Worm (Caenorhabditis elegans): ENCODE results near the gene amx-1.
"Not testable (repeated sequence)": the region's sequence is repeated elsewhere in the genome, so short reads cannot be mapped to it uniquely, and the experiment has no call there.

The amx-1 gene

ce11 chrIII:3831381-3831780 lies 9.2 kb downstream of the amx-1 start, which contains the start of gene C36A4.10:
C36A4.10 (minus strand) TSS chrIII:3831481.
- TF ChIP-seq him-1 (tag; optimal IDR thresholded peaks at IDR 0.05): no peak
- no peak for TF ChIP-seq W03F9.2 (tag; optimal IDR thresholded peaks at IDR 0.05)
- no peak for TF ChIP-seq dao-5 (tag; optimal IDR thresholded peaks at IDR 0.05)

- no peak for TF ChIP-seq dao-5 (tag; optimal IDR thresholded peaks at IDR 0.05)
Measured at ce11 chrIII:3831798-3832197, 9.6 kb downstream of the amx-1 start.

ce11 chrIII:3832291-3832690 lies 10.1 kb downstream of the amx-1 start, which contains the start of gene cyp-25A1:
cyp-25A1 (plus strand) TSS chrIII:3832591.
- TF ChIP-seq him-1 (tag; optimal IDR thresholded peaks at IDR 0.05): no peak
- no peak for TF ChIP-seq dao-5 (tag; optimal IDR thresholded peaks at IDR 0.05)
- no peak for TF ChIP-seq W03F9.2 (tag; optimal IDR thresholded peaks at IDR 0.05)

- no peak for TF ChIP-seq W03F9.2 (tag; optimal IDR thresholded peaks at IDR 0.05)
- no peak for TF ChIP-seq dao-5 (tag; optimal IDR thresholded peaks at IDR 0.05)
- TF ChIP-seq him-1 (tag; optimal IDR thresholded peaks at IDR 0.05): no peak
Measured at ce11 chrIII:3834800-3835271, 12.6 kb downstream of the amx-1 start, which contains the start of gene cyp-25A2. cyp-25A2 (plus strand) TSS chrIII:3835221.

- TF ChIP-seq him-1 (tag; optimal IDR thresholded peaks at IDR 0.05) (no peak), W03F9.2 (tag; optimal IDR thresholded peaks at IDR 0.05) (no peak), dao-5 (tag; optimal IDR thresholded peaks at IDR 0.05) (no peak)
Measured at ce11 chrIII:3839635-3840034, 17.4 kb downstream of the amx-1 start, which contains the start of gene cyp-25A3. cyp-25A3 (minus strand) TSS chrIII:3839735.

ce11 chrIII:3840279-3840678 lies 18.1 kb downstream of the amx-1 start, which contains the start of gene C36A4.11:
C36A4.11 (plus strand) TSS chrIII:3840579.
- not testable (repeated sequence) for TF ChIP-seq him-1, dao-5, W03F9.2 (tag; optimal IDR thresholded peaks at IDR 0.05)

- TF ChIP-seq W03F9.2, him-1, dao-5 (tag; optimal IDR thresholded peaks at IDR 0.05): not testable (repeated sequence)
Measured at ce11 chrIII:3843514-3843913, 21.3 kb downstream of the amx-1 start, which contains the start of gene C36A4.4. C36A4.4 (minus strand) TSS chrIII:3843614.

- not testable (repeated sequence) for TF ChIP-seq dao-5, him-1, W03F9.2 (tag; optimal IDR thresholded peaks at IDR 0.05)
Measured at ce11 chrIII:3844746-3845145, 22.5 kb downstream of the amx-1 start, which contains the start of gene maph-1.3. maph-1.3 (plus strand) TSS chrIII:3844893.

ce11 chrIII:3852030-3852579 lies 29.9 kb downstream of the amx-1 start, which contains the start of gene cyp-25A4:
cyp-25A4 (minus strand) TSS chrIII:3852080.
- not testable (repeated sequence) for TF ChIP-seq W03F9.2, dao-5, him-1 (tag; optimal IDR thresholded peaks at IDR 0.05)

ce11 chrIII:3862918-3863385 lies 40.7 kb downstream of the amx-1 start, which contains the start of gene brc-1:
brc-1 (minus strand) TSS chrIII:3862968.
- TF ChIP-seq W03F9.2 (tag; optimal IDR thresholded peaks at IDR 0.05) (peak; percentile 64), dao-5 (tag; optimal IDR thresholded peaks at IDR 0.05) (no peak), him-1 (tag; optimal IDR thresholded peaks at IDR 0.05) (peak; percentile 83)

- TF ChIP-seq W03F9.2 (tag; optimal IDR thresholded peaks at IDR 0.05): no peak
- TF ChIP-seq him-1 (tag; optimal IDR thresholded peaks at IDR 0.05): no peak
- TF ChIP-seq dao-5 (tag; optimal IDR thresholded peaks at IDR 0.05): no peak
Measured at ce11 chrIII:3863814-3864507, 41.8 kb downstream of the amx-1 start, which contains the start of gene acs-19. acs-19 (plus strand) TSS chrIII:3864489.

ce11 chrIII:3867378-3867904 lies 45.2 kb downstream of the amx-1 start, which contains the start of gene rpl-3:
rpl-3 (plus strand) TSS chrIII:3867854.
- TF ChIP-seq W03F9.2 (tag; optimal IDR thresholded peaks at IDR 0.05) (peak; percentile 99), dao-5 (tag; optimal IDR thresholded peaks at IDR 0.05) (peak; percentile 95), him-1 (tag; optimal IDR thresholded peaks at IDR 0.05) (peak; percentile 100)
